Worm (Caenorhabditis elegans): ENCODE data around the gene cest-16.

ce11 chrX:6263194-6263698, 36.5 kb upstream of the cest-16 start, which contains the start of gene W05H9.4:
- TF ChIP-seq D1046.2 (GFP tag; IDR thresholded peaks at IDR 0.05) (no peak), pqm-1 (tag; optimal IDR thresholded peaks at IDR 0.05) (no peak), egl-27 (tag; optimal IDR thresholded peaks at IDR 0.05) (no peak), dpl-1 (GFP tag; optimal IDR thresholded peaks at IDR 0.05) (no peak), F10B5.3 (tag; optimal IDR thresholded peaks at IDR 0.05) (no peak), tag-97 (GFP tag; IDR thresholded peaks at IDR 0.05) (no peak), nhr-25 (tag; optimal IDR thresholded peaks at IDR 0.05; ENCODE audit: borderline replicate concordance, insufficient read depth) (peak; percentile 2), ztf-11 (tag; optimal IDR thresholded peaks at IDR 0.05) (no peak), dve-1 (tag; optimal IDR thresholded peaks at IDR 0.05; ENCODE audit: insufficient read depth) (peak; percentile 22), nhr-237 (tag; optimal IDR thresholded peaks at IDR 0.05) (no peak), R02D3.7 (tag; optimal IDR thresholded peaks at IDR 0.05) (no peak), snpc-4 (tag; optimal IDR thresholded peaks at IDR 0.05) (no peak)
